Worm (Caenorhabditis elegans) whole organism, young adult: ENCODE data around the gene T28A11.20.

ENCODE experiments used
- K11D2.4 ChIP-seq: fragments of 200-800 bp; sonication (Bioruptor generic); IDR thresholded peaks from 2 replicates; pipeline ENCODE4 v1.3.6; 2022; ENCODE audit warnings: missing genetic modification reagents, missing genetic modification characterization, missing compliant biosample characterization
- Y53G8AR.9 ChIP-seq: fragments of 200-800 bp; sonication (Bioruptor generic); conservative IDR thresholded peaks from 2 replicates; pipeline ENCODE4 v1.3.6; 2022; ENCODE audit warnings: missing genetic modification reagents, missing genetic modification characterization, missing compliant biosample characterization
- Y79H2A.3 ChIP-seq: fragments of 200-800 bp; sonication (Bioruptor generic); conservative IDR thresholded peaks from 2 replicates; pipeline ENCODE4 v1.3.6; 2022; ENCODE audit warnings: missing genetic modification reagents, missing genetic modification characterization, missing compliant biosample characterization
- athp-1 ChIP-seq: sonication (generic microtip); optimal IDR thresholded peaks from 2 replicates; lab custom pipeline; 2017; ENCODE audit warnings: mild to moderate bottlenecking, missing genetic modification characterization, missing compliant biosample characterization
- bed-2 ChIP-seq: fragments of 200-800 bp; sonication (Bioruptor generic); IDR thresholded peaks from 2 replicates; pipeline ENCODE4 v1.3.6; 2022; ENCODE audit warnings: missing genetic modification reagents, missing genetic modification characterization, missing compliant biosample characterization
- chd-7 ChIP-seq: sonication (generic microtip); optimal IDR thresholded peaks from 2 replicates; lab custom pipeline; 2016; ENCODE audit warnings: mild to moderate bottlenecking, missing genetic modification characterization, moderate library complexity, missing compliant biosample characterization
- die-1 ChIP-seq: sonication (generic microtip); optimal IDR thresholded peaks from 2 replicates; lab custom pipeline; 2016; ENCODE audit warnings: missing genotype, mild to moderate bottlenecking, missing genetic modification characterization, missing compliant biosample characterization
- efl-1 ChIP-seq: fragments of 150-350 bp; optimal IDR thresholded peaks from 2 replicates; lab custom pipeline; 2014; ENCODE audit warnings: missing biosample characterization, missing genetic modification reagents, missing genetic modification characterization
- egl-18 ChIP-seq: fragments of 200-800 bp; sonication (Bioruptor generic); IDR thresholded peaks from 2 replicates; pipeline ENCODE4 v1.3.6; 2022; ENCODE audit warnings: missing genetic modification reagents, missing genetic modification characterization, missing compliant biosample characterization
- ets-4 ChIP-seq: fragments of 200-800 bp; sonication (Bioruptor generic); optimal IDR thresholded peaks from 2 replicates; lab custom pipeline; 2018; ENCODE audit warnings: mild to moderate bottlenecking, missing genetic modification characterization, missing compliant biosample characterization
- fkh-3 ChIP-seq: sonication (generic microtip); optimal IDR thresholded peaks from 2 replicates; lab custom pipeline; 2016; ENCODE audit warnings: mild to moderate bottlenecking, missing genetic modification characterization, missing compliant biosample characterization
- him-1 ChIP-seq: sonication (generic microtip); optimal IDR thresholded peaks from 2 replicates; lab custom pipeline; 2016; ENCODE audit warnings: missing genotype, missing genetic modification reagents, missing genetic modification characterization, missing compliant biosample characterization
- let-526 ChIP-seq: fragments of 200-800 bp; sonication (Bioruptor generic); IDR thresholded peaks from 2 replicates; pipeline ENCODE4 v1.3.6; 2022; ENCODE audit warnings: missing genetic modification reagents, missing genetic modification characterization, missing compliant biosample characterization
- lsy-27 ChIP-seq: sonication (generic microtip); optimal IDR thresholded peaks from 2 replicates; lab custom pipeline; 2017; ENCODE audit warnings: missing genetic modification characterization, mild to moderate bottlenecking, missing compliant biosample characterization, antibody characterized with exemption, missing genotype, borderline replicate concordance; ENCODE audit not compliant: insufficient read depth
- madf-10 ChIP-seq: sonication (generic microtip); optimal IDR thresholded peaks from 2 replicates; lab custom pipeline; 2016; ENCODE audit warnings: mild to moderate bottlenecking, missing genetic modification characterization, missing compliant biosample characterization
- madf-3 ChIP-seq: fragments of 200-800 bp; sonication (Bioruptor generic); IDR thresholded peaks from 2 replicates; pipeline ENCODE4 v1.3.6; 2022; ENCODE audit warnings: missing genetic modification reagents, missing genetic modification characterization, missing compliant biosample characterization
- madf-6 ChIP-seq: fragments of 200-800 bp; sonication (Bioruptor generic); IDR thresholded peaks from 2 replicates; pipeline ENCODE4 v1.3.6; 2022; ENCODE audit warnings: missing genetic modification reagents, missing genetic modification characterization, missing compliant biosample characterization
- nhr-179 ChIP-seq: sonication (generic microtip); optimal IDR thresholded peaks from 2 replicates; lab custom pipeline; 2016; ENCODE audit warnings: mild to moderate bottlenecking, missing genetic modification characterization, missing compliant biosample characterization
- nhr-80 ChIP-seq: sonication (generic microtip); optimal IDR thresholded peaks from 2 replicates; lab custom pipeline; 2016; ENCODE audit warnings: missing genetic modification characterization, missing compliant biosample characterization
- pbrm-1 ChIP-seq: fragments of 200-800 bp; sonication (Bioruptor generic); IDR thresholded peaks from 2 replicates; pipeline ENCODE4 v1.3.6; 2022; ENCODE audit warnings: missing genetic modification reagents, missing genetic modification characterization, missing compliant biosample characterization
- pha-4 ChIP-seq: fragments of 150-350 bp; sonication (generic microtip); optimal IDR thresholded peaks from 2 replicates; lab custom pipeline; 2014; ENCODE audit warnings: missing biosample characterization, missing genetic modification reagents, missing genetic modification characterization
- rcor-1 ChIP-seq: fragments of 200-800 bp; sonication (Bioruptor generic); IDR thresholded peaks from 2 replicates; pipeline ENCODE4 v1.3.6; 2022; ENCODE audit warnings: missing genetic modification reagents, missing genetic modification characterization, missing compliant biosample characterization
- rec-8 ChIP-seq, 2 experiments: sonication (generic microtip); optimal IDR thresholded peaks; 2 replicates each; lab custom pipeline; 2016; ENCODE audit warnings: mild to moderate bottlenecking in 2 of 2, missing genetic modification characterization in 2 of 2, missing genetic modification reagents in 2 of 2, missing genotype in 2 of 2, missing biosample characterization in 1 of 2, missing compliant biosample characterization in 1 of 2, moderate library complexity in 1 of 2
- snpc-3.4 ChIP-seq: sonication (generic microtip); optimal IDR thresholded peaks from 2 replicates; lab custom pipeline; 2017; ENCODE audit warnings: missing genetic modification characterization, mild to moderate bottlenecking, missing compliant biosample characterization, antibody characterized with exemption, moderate library complexity, missing genotype, missing genetic modification reagents
- somi-1 ChIP-seq: fragments of 200-800 bp; sonication (Bioruptor generic); optimal IDR thresholded peaks from 2 replicates; lab custom pipeline; 2018; ENCODE audit warnings: mild to moderate bottlenecking, missing genetic modification characterization, missing compliant biosample characterization
- tbp1 ChIP-seq: fragments of 200-800 bp; sonication (Bioruptor generic); optimal IDR thresholded peaks from 2 replicates; lab custom pipeline; 2018; ENCODE audit warnings: mild to moderate bottlenecking, missing genetic modification characterization, missing compliant biosample characterization
- tbx-9 ChIP-seq: sonication (generic microtip); optimal IDR thresholded peaks from 2 replicates; lab custom pipeline; 2016; ENCODE audit warnings: borderline replicate concordance, missing genetic modification characterization, inconsistent platforms, missing compliant biosample characterization
- tlf-1 ChIP-seq: fragments of 200-800 bp; sonication (Bioruptor generic); optimal IDR thresholded peaks from 2 replicates; lab custom pipeline; 2018; ENCODE audit warnings: mild to moderate bottlenecking, missing genetic modification characterization, missing compliant biosample characterization
- zim-3 ChIP-seq: sonication (generic microtip); optimal IDR thresholded peaks from 2 replicates; lab custom pipeline; 2017; ENCODE audit warnings: mild to moderate bottlenecking, missing genetic modification characterization, moderate library complexity, missing compliant biosample characterization
- ztf-18 ChIP-seq: sonication (generic microtip); optimal IDR thresholded peaks from 2 replicates; lab custom pipeline; 2016; ENCODE audit warnings: missing genotype, mild to moderate bottlenecking, missing genetic modification characterization, missing compliant biosample characterization
- ztf-22 ChIP-seq: fragments of 200-800 bp; sonication (Bioruptor generic); optimal IDR thresholded peaks from 2 replicates; lab custom pipeline; 2018; ENCODE audit warnings: mild to moderate bottlenecking, missing genetic modification characterization, moderate library complexity, missing compliant biosample characterization
- ztf-28 ChIP-seq: fragments of 200-800 bp; sonication (Bioruptor generic); IDR thresholded peaks from 2 replicates; pipeline ENCODE4 v1.3.6; 2022; ENCODE audit warnings: missing genetic modification reagents, missing genetic modification characterization, missing compliant biosample characterization
- ztf-3 ChIP-seq: fragments of 200-800 bp; sonication (Bioruptor generic); optimal IDR thresholded peaks from 2 replicates; lab custom pipeline; 2018; ENCODE audit warnings: mild to moderate bottlenecking, missing genetic modification characterization, missing compliant biosample characterization

The T28A11.20 gene

DNA sequence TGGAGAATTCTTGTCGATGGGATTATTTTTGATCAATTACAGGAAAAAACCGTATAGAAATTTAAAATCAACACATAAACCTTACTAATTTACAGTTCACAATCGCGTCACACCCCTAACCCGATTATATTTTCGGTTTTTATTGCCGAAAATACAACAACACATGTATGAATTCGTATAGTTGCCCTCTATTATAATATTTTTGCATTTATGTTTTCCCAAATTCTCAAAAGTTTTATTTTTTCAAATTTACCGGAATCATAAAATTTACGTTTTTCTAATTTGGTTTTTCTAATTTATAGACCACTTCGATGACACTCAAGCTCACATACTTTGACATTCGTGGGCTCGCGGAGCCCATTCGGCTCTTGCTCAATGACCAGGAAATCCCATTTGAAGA, 30.1 kb downstream of the T28A11.20 start, which contains the start of gene gst-23:
TSS of gene gst-23 (plus strand) at position 301 of the 400 bp plus-strand sequence.
- no peak for TF ChIP-seq madf-3 (GFP tag; lab: Robert Waterston, UW)
- TF ChIP-seq, all 124 proteins: peak for 0

DNA sequence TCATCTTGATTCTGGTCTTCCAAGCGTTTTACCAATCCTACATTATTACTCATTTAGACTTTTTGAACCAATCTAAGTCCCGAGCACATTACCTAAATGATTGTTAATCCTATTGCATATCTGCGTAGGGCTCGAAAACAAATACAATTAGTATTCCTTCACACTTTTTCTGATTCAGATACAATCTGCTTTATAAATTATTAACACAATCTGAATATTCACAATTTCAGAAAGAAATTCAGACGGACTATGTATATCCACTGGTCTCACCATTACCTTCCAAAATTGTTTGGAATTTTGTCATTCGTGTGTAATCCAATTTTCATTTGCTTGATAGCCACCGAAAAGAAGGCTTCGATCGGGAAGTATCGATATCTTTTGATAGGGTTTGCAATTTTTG, 31.9 kb downstream of the T28A11.20 start, which contains the start of gene srj-11:
TSS of gene srj-11 (plus strand) at position 250 of the 400 bp plus-strand sequence.
- TF ChIP-seq madf-6 (no peak), ets-4 (GFP tag; lab: Kevin White, UChicago) (no peak), madf-10 (tag; lab: Kevin White, UChicago) (no peak), bed-2 (GFP tag; lab: Robert Waterston, UW) (no peak), fkh-3 (tag; lab: Kevin White, UChicago) (no peak), somi-1 (GFP tag; lab: Kevin White, UChicago) (no peak), Y53G8AR.9 (GFP tag; lab: Robert Waterston, UW) (no peak), ztf-18 (tag; lab: Kevin White, UChicago) (no peak), lsy-27 (no peak), egl-18 (no peak), rec-8 (tag; optimal IDR thresholded peaks at IDR 0.05; lab: Kevin White, UChicago) (no peak), ztf-22 (GFP tag; lab: Kevin White, UChicago) (no peak)
- TF ChIP-seq, all 124 proteins: peak for 0

DNA sequence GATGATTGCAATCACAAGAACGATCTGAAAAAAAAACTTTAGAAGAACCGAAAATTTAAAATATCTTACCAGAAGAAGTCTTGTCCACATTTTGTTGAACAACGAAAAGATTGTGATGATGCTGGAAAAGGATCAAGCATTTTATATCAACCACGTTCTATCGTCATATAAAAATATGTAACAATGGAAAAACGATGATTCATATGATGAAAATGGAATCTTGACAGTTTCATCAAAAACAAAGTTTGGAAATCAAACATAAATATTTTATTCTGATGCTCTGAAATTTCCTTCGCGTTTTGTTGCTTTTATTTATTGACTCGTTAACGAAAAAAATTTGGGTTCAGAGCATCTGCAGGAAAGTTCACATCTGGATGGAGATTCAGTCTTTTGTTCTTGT, 36.4 kb downstream of the T28A11.20 start, which contains the start of the genes K08D9.9 and str-16:
TSS of gene K08D9.9 (minus strand) at position 101 of the 400 bp plus-strand sequence.
TSS of gene str-16 (plus strand) at position 266 of the 400 bp plus-strand sequence.
- TF ChIP-seq rcor-1 (GFP tag; lab: Robert Waterston, UW), result no peak

DNA sequence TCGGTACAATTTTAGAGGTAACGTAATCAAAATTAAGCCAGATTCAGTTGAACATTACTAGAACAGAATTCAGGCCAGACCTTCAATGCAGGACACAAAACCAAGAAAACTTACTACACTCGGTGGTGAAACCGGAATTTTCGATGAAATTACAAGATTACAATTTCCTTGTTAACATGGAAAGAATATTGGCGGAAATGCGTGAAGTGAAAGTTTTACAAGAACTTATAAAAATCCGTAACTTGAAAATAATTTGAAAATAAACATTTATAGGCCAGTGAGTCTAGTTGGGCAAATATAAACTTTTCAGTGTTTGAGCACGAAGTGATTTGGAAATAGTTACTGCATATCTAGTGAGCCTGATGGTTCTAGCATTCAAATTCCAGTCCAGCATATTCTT, 38.2 kb downstream of the T28A11.20 start, which contains the start of gene K08D9.6:
TSS of gene K08D9.6 (minus strand) at position 101 of the 400 bp plus-strand sequence.
- TF ChIP-seq chd-7 (no peak), ztf-3 (GFP tag; lab: Kevin White, UChicago) (no peak), let-526 (GFP tag; lab: Robert Waterston, UW) (no peak), ztf-28 (no peak), tbx-9 (no peak), pbrm-1 (no peak), nhr-80 (no peak), athp-1 (tag; lab: Kevin White, UChicago) (no peak), K11D2.4 (GFP tag; lab: Robert Waterston, UW) (no peak), efl-1 (GFP tag; lab: Kevin White, UChicago) (no peak), Y79H2A.3 (GFP tag; lab: Robert Waterston, UW) (no peak), die-1 (tag; lab: Kevin White, UChicago) (no peak), tlf-1 (GFP tag; lab: Kevin White, UChicago) (no peak)

DNA sequence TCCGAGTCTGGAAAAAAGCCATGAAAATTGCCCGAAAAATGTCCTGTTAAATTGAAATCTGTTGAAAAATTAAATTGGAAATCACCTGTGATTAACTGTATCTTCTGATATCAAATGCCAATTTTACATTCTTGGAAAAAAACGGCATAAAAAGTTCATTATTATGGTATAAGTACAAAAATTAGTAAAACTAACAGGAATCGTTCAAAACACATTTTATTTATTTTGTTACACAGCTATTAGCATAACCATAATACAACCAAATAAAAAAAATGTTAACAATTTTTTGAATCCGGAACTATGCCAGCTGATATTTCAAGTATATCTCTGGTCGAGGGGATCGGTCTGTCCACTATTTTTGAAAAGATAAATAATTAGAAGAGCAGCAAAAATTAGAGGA, 42.5 kb downstream of the T28A11.20 start, which contains the start of gene K08D9.10:
TSS of gene K08D9.10 (plus strand) at position 301 of the 400 bp plus-strand sequence.
- no peak for TF ChIP-seq die-1 (tag; lab: Kevin White, UChicago)
- no peak for TF ChIP-seq him-1
- no peak for TF ChIP-seq tbp1 (GFP tag; lab: Kevin White, UChicago)
- TF ChIP-seq ztf-28, result no peak
- TF ChIP-seq nhr-179 (tag; lab: Kevin White, UChicago), result no peak
- no peak for TF ChIP-seq zim-3 (tag; lab: Kevin White, UChicago)
- TF ChIP-seq snpc-3.4 (tag; lab: Kevin White, UChicago), result no peak
- no peak for TF ChIP-seq pha-4 (tag; lab: Kevin White, UChicago)
